Worm (Caenorhabditis elegans): ENCODE results near the gene ZC196.2.

ZC196.2 gene

ce11 chrV:8760416-8760815, 21.2 kb downstream of the ZC196.2 start, which contains the start of gene ddn-1:
TSS of gene ddn-1 (minus strand) at chrV:8760516.
- TF ChIP-seq ceh-9 (tag; optimal IDR thresholded peaks at IDR 0.05) (no peak), mml-1 (tag; optimal IDR thresholded peaks at IDR 0.05) (no peak), unc-39 (tag; optimal IDR thresholded peaks at IDR 0.05) (no peak), jun-1 (tag; optimal IDR thresholded peaks at IDR 0.05) (no peak), ztf-11 (tag; optimal IDR thresholded peaks at IDR 0.05) (no peak), eor-1 (tag; optimal IDR thresholded peaks at IDR 0.05) (no peak), nhr-28 (tag; optimal IDR thresholded peaks at IDR 0.05) (no peak), ztf-4 (tag; optimal IDR thresholded peaks at IDR 0.05) (no peak), fos-1 (tag; optimal IDR thresholded peaks at IDR 0.05) (no peak), elt-3 (tag; optimal IDR thresholded peaks at IDR 0.05) (no peak), lsy-12 (tag; optimal IDR thresholded peaks at IDR 0.05) (no peak), nhr-11 (tag; optimal IDR thresholded peaks at IDR 0.05) (no peak), aly-2 (tag; optimal IDR thresholded peaks at IDR 0.05) (no peak), ama-1 (optimal IDR thresholded peaks at IDR 0.05) (no peak), lin-15B (tag; optimal IDR thresholded peaks at IDR 0.05) (no peak), pha-4 (tag; optimal IDR thresholded peaks at IDR 0.05) (no peak)

ce11 chrV:8762861-8763260, 23.6 kb downstream of the ZC196.2 start, which contains the start of gene B0507.8:
TSS of gene B0507.8 (minus strand) at chrV:8762961.
- TF ChIP-seq lin-39 (tag; optimal IDR thresholded peaks at IDR 0.05) (no peak), hmg-11 (tag; optimal IDR thresholded peaks at IDR 0.05) (no peak), eor-1 (tag; optimal IDR thresholded peaks at IDR 0.05) (no peak), daf-12 (tag; optimal IDR thresholded peaks at IDR 0.05) (no peak), lin-15B (tag; optimal IDR thresholded peaks at IDR 0.05) (no peak)

ce11 chrV:8765938-8766337, 26.7 kb downstream of the ZC196.2 start, which contains the start of gene B0507.9:
TSS of gene B0507.9 (minus strand) at chrV:8766038.
- TF ChIP-seq egl-27 (tag; optimal IDR thresholded peaks at IDR 0.05) (no peak), nhr-25 (tag; optimal IDR thresholded peaks at IDR 0.05) (no peak), elt-1 (tag; optimal IDR thresholded peaks at IDR 0.05) (no peak), nhr-237 (tag; optimal IDR thresholded peaks at IDR 0.05) (no peak), fkh-2 (tag; optimal IDR thresholded peaks at IDR 0.05) (no peak), fkh-10 (GFP tag; optimal IDR thresholded peaks at IDR 0.05) (no peak), jun-1 (tag; optimal IDR thresholded peaks at IDR 0.05) (no peak), eor-1 (tag; optimal IDR thresholded peaks at IDR 0.05) (no peak), nhr-43 (tag; optimal IDR thresholded peaks at IDR 0.05; ENCODE audit: poor library complexity, severe bottlenecking) (no peak), ceh-28 (tag; optimal IDR thresholded peaks at IDR 0.05) (no peak), fos-1 (tag; optimal IDR thresholded peaks at IDR 0.05) (no peak), nhr-77 (tag; optimal IDR thresholded peaks at IDR 0.05) (no peak), lsy-12 (tag; optimal IDR thresholded peaks at IDR 0.05) (no peak)

- TF ChIP-seq lin-39 (tag; optimal IDR thresholded peaks at IDR 0.05): no peak
- no peak for TF ChIP-seq elt-1 (tag; optimal IDR thresholded peaks at IDR 0.05)
- no peak for TF ChIP-seq ZK546.5 (tag; optimal IDR thresholded peaks at IDR 0.05)
- TF ChIP-seq fkh-2 (tag; optimal IDR thresholded peaks at IDR 0.05): no peak
- TF ChIP-seq ztf-11 (tag; optimal IDR thresholded peaks at IDR 0.05): no peak
- TF ChIP-seq tbx-2 (tag; optimal IDR thresholded peaks at IDR 0.05): no peak
- TF ChIP-seq ceh-9 (tag; optimal IDR thresholded peaks at IDR 0.05): no peak
- TF ChIP-seq lin-15B (tag; optimal IDR thresholded peaks at IDR 0.05): no peak
- no peak for TF ChIP-seq sea-2 (GFP tag; optimal IDR thresholded peaks at IDR 0.05)
- TF ChIP-seq egl-5 (tag; optimal IDR thresholded peaks at IDR 0.05): no peak
- TF ChIP-seq skn-1 (tag; optimal IDR thresholded peaks at IDR 0.05): no peak
- TF ChIP-seq nhr-23 (tag; optimal IDR thresholded peaks at IDR 0.05): no peak
- no peak for TF ChIP-seq mdl-1 (tag; optimal IDR thresholded peaks at IDR 0.05)
- no peak for TF ChIP-seq mml-1 (tag; optimal IDR thresholded peaks at IDR 0.05)
- no peak for TF ChIP-seq lsy-12 (tag; optimal IDR thresholded peaks at IDR 0.05)
- no peak for TF ChIP-seq daf-12 (tag; optimal IDR thresholded peaks at IDR 0.05)
- TF ChIP-seq unc-62 (GFP tag; optimal IDR thresholded peaks at IDR 0.05): no peak
- TF ChIP-seq snpc-4 (tag; optimal IDR thresholded peaks at IDR 0.05): no peak
- no peak for TF ChIP-seq zag-1 (tag; optimal IDR thresholded peaks at IDR 0.05)
- no peak for TF ChIP-seq nfya-1 (tag; optimal IDR thresholded peaks at IDR 0.05; ENCODE audit: insufficient read depth)
These were observed 27.8 kb downstream of the ZC196.2 start for ce11 chrV:8767041-8767440.
